Worm (Caenorhabditis elegans) whole organism, midembryonic: Measurements from ENCODE around the gene fat-7.
A peak's percentile ranks its signal among the peaks of the same experiment; 100 is the strongest.

Source experiments
- T22C8.4 ChIP-seq: fragments of 200-800 bp; sonication (Bioruptor generic); IDR thresholded peaks from 2 replicates; pipeline ENCODE4 v1.3.6; 2022; ENCODE audit warnings: missing genetic modification characterization, missing compliant biosample characterization
- cog-1 ChIP-seq: sonication (generic microtip); optimal IDR thresholded peaks from 2 replicates; lab custom pipeline; 2016; ENCODE audit warnings: missing genetic modification characterization, missing compliant biosample characterization
- flt-1 ChIP-seq: fragments of 200-800 bp; sonication (Bioruptor generic); IDR thresholded peaks from 2 replicates; pipeline ENCODE4 v1.3.6; 2022; ENCODE audit warnings: missing genetic modification characterization, missing compliant biosample characterization
- klf-2 ChIP-seq: fragments of 200-800 bp; sonication (Bioruptor generic); conservative IDR thresholded peaks from 2 replicates; pipeline ENCODE4 v1.3.6; 2022; ENCODE audit warnings: missing genetic modification reagents, missing genetic modification characterization, missing compliant biosample characterization
- med-1 ChIP-seq: sonication (generic microtip); optimal IDR thresholded peaks from 2 replicates; lab custom pipeline; 2017; ENCODE audit warnings: missing genetic modification characterization, mild to moderate bottlenecking, missing compliant biosample characterization, antibody characterized with exemption, missing genetic modification reagents; ENCODE audit not compliant: insufficient read depth
- ref-1 ChIP-seq: fragments of 200-800 bp; sonication (Bioruptor generic); conservative IDR thresholded peaks from 2 replicates; pipeline ENCODE4 v1.3.6; 2022; ENCODE audit warnings: missing genetic modification reagents, missing genetic modification characterization, missing compliant biosample characterization
- tab-1 ChIP-seq: fragments of 200-800 bp; sonication (Bioruptor generic); IDR thresholded peaks from 2 replicates; pipeline ENCODE4 v1.3.6; 2022; ENCODE audit warnings: missing genetic modification characterization, missing compliant biosample characterization
- ztf-23 ChIP-seq: fragments of 200-800 bp; sonication (Bioruptor generic); IDR thresholded peaks from 2 replicates; pipeline ENCODE4 v1.3.6; 2022; ENCODE audit warnings: missing genetic modification reagents, missing genetic modification characterization, missing compliant biosample characterization
- ztf-29 ChIP-seq: fragments of 200-800 bp; sonication (Bioruptor generic); IDR thresholded peaks from 2 replicates; pipeline ENCODE4 v1.3.6; 2022; ENCODE audit warnings: missing genetic modification reagents, missing genetic modification characterization, missing compliant biosample characterization

The fat-7 gene

ce11 chrV:7153046-7153445, at the start of gene fat-7:
Gene fat-7 (minus strand): TSS chrV:7153146.
- no peak for TF ChIP-seq flt-1 (GFP tag; lab: Robert Waterston, UW)
- TF ChIP-seq cog-1 (tag; lab: Kevin White, UChicago), result no peak
- no peak for TF ChIP-seq med-1 (GFP tag; lab: Kevin White, UChicago)
- no peak for TF ChIP-seq ztf-23 (GFP tag; lab: Robert Waterston, UW)
- TF ChIP-seq T22C8.4, result no peak
- TF ChIP-seq ref-1, result no peak
- no peak for TF ChIP-seq tab-1 (GFP tag; lab: Robert Waterston, UW)
- TF ChIP-seq ztf-29, result no peak
- TF ChIP-seq klf-2, result no peak

ce11 chrV:7201353-7201752, 48.4 kb upstream of the fat-7 start:
- TF ChIP-seq T22C8.4 (no peak), flt-1 (GFP tag; lab: Robert Waterston, UW) (no peak), cog-1 (tag; lab: Kevin White, UChicago) (no peak), klf-2 (no peak), ztf-23 (GFP tag; lab: Robert Waterston, UW) (no peak), tab-1 (GFP tag; lab: Robert Waterston, UW) (no peak), ref-1 (no peak), med-1 (GFP tag; lab: Kevin White, UChicago) (no peak), ztf-29 (no peak)

ce11 chrV:7199932-7200331, 47.0 kb upstream of the fat-7 start, which contains the start of gene F09G2.1:
Gene F09G2.1 (plus strand): TSS chrV:7200232.
- no peak for TF ChIP-seq ztf-29
- TF ChIP-seq tab-1 (GFP tag; lab: Robert Waterston, UW), result no peak
- TF ChIP-seq ref-1, result no peak
- TF ChIP-seq cog-1 (tag; lab: Kevin White, UChicago), result no peak
- TF ChIP-seq med-1 (GFP tag; lab: Kevin White, UChicago), result no peak
- no peak for TF ChIP-seq ztf-23 (GFP tag; lab: Robert Waterston, UW)
- TF ChIP-seq flt-1 (GFP tag; lab: Robert Waterston, UW), result no peak
- TF ChIP-seq klf-2, result no peak
- no peak for TF ChIP-seq T22C8.4

ce11 chrV:7199077-7199476, 46.1 kb upstream of the fat-7 start:
- TF ChIP-seq med-1 (GFP tag; lab: Kevin White, UChicago), result no peak
- no peak for TF ChIP-seq tab-1 (GFP tag; lab: Robert Waterston, UW)
- no peak for TF ChIP-seq cog-1 (tag; lab: Kevin White, UChicago)
- no peak for TF ChIP-seq ztf-23 (GFP tag; lab: Robert Waterston, UW)
- no peak for TF ChIP-seq ref-1
- TF ChIP-seq T22C8.4, result no peak
- no peak for TF ChIP-seq ztf-29
- TF ChIP-seq flt-1 (GFP tag; lab: Robert Waterston, UW), result no peak
- no peak for TF ChIP-seq klf-2

DNA sequence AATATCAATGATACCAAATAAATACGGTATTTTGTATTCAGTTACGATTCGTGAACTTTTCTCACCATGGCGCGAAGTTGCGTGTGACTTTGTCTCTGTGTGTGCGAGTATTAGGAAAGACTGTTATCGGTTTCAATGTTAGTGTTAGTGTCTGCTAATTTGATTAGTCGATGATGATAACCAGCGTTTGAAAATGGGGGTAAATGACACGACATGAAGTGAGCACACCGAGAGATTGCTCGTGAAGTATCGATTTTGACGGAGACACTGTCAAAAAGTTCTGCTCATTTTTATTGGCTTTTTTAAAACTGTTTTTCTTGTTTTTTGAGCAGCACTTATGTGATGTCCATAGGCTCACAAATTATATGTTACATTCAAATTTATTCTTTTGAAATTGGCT, 45.5 kb upstream of the fat-7 start:
- no peak for TF ChIP-seq ztf-29
- TF ChIP-seq T22C8.4, result no peak
- no peak for TF ChIP-seq tab-1 (GFP tag; lab: Robert Waterston, UW)
- TF ChIP-seq cog-1 (tag; lab: Kevin White, UChicago), result no peak
- no peak for TF ChIP-seq flt-1 (GFP tag; lab: Robert Waterston, UW)
- TF ChIP-seq med-1 (GFP tag; lab: Kevin White, UChicago), result no peak
- no peak for TF ChIP-seq ztf-23 (GFP tag; lab: Robert Waterston, UW)
- TF ChIP-seq klf-2, result no peak
- no peak for TF ChIP-seq ref-1

ce11 chrV:7197036-7197435, 44.1 kb upstream of the fat-7 start:
- TF ChIP-seq ref-1, result no peak
- TF ChIP-seq T22C8.4, result no peak
- no peak for TF ChIP-seq ztf-29
- no peak for TF ChIP-seq tab-1 (GFP tag; lab: Robert Waterston, UW)
- no peak for TF ChIP-seq cog-1 (tag; lab: Kevin White, UChicago)
- no peak for TF ChIP-seq klf-2

DNA sequence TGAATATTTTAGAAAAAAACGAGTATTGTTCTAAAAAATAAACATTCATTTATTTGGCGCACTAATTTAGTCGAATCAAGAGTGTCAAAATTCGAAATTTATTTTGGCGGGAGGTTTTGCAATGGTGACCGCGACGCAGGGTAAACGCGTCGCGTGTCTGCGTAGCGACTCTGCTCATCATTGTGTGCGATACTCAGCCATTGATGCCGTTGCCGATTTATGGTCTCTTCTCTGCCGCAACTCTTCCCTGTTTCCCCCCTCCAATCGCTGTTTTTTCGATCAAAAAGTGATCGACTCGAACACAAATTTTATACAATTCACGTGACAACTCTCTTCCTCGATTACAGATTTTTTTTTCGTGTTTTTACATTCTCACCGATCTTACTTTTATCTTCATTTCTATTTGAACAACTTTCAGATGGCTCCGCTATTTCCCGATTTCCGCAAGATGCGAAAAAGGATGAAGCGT, 43.6 kb upstream of the fat-7 start, which contains the start of gene F09G2.2:
Gene F09G2.2 (plus strand): TSS at position 419 of the 469 bp plus-strand sequence.
- TF ChIP-seq cog-1 (tag; lab: Kevin White, UChicago), result peak; percentile 43
- TF ChIP-seq T22C8.4, result no peak
- peak; percentile 72 for TF ChIP-seq flt-1 (GFP tag; lab: Robert Waterston, UW)

DNA sequence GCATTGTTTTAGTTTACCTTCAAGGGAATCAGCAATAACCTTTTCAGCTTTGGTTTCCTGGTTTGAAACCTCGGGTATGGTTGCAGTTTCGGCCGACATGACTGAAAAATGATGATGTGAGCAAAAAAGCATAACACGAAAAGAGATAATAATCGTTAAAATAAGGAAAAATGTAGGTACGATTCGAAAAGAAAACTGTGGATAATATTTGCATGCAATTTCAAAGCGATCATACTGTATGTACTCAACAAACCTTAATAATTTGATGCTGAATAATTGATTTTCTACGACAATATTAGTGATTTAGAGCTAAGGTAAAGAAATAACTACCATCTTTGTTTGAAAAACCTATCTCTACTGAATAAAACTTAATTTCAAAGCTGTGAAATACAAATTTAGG, 43.1 kb upstream of the fat-7 start, which contains the start of gene attf-2:
Gene attf-2 (minus strand): TSS at position 101 of the 400 bp plus-strand sequence.
- TF ChIP-seq ztf-29, result no peak
- no peak for TF ChIP-seq tab-1 (GFP tag; lab: Robert Waterston, UW)
- no peak for TF ChIP-seq klf-2
- TF ChIP-seq cog-1 (tag; lab: Kevin White, UChicago), result no peak
- TF ChIP-seq T22C8.4, result no peak
- no peak for TF ChIP-seq flt-1 (GFP tag; lab: Robert Waterston, UW)

ce11 chrV:7194818-7195217, 41.9 kb upstream of the fat-7 start:
- no peak for TF ChIP-seq klf-2
- TF ChIP-seq ztf-29, result no peak
- TF ChIP-seq T22C8.4, result no peak
- no peak for TF ChIP-seq cog-1 (tag; lab: Kevin White, UChicago)
- no peak for TF ChIP-seq flt-1 (GFP tag; lab: Robert Waterston, UW)

DNA sequence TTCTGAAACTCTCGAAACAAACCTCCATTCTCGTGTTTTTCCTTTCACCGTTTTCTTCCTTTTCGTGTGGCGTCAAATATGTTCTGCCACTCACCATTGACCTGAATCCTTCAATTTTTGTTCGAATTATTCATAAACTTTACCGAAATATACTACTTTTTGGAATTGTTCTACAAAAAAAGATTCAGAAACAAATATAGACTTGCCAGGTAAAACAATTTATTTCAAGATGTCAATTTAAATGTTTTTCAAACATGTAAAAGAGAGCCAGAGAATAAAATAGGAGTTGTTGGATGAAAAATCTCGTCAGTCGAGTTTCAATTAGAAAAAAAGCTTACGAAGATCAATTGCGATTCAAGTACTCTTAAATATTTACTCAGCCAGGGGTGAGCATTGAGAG, 40.6 kb upstream of the fat-7 start, which contains the start of gene F09G2.8:
Gene F09G2.8 (minus strand): TSS at position 101 of the 400 bp plus-strand sequence.
- no peak for TF ChIP-seq flt-1 (GFP tag; lab: Robert Waterston, UW)
- no peak for TF ChIP-seq cog-1 (tag; lab: Kevin White, UChicago)
- no peak for TF ChIP-seq tab-1 (GFP tag; lab: Robert Waterston, UW)
- no peak for TF ChIP-seq med-1 (GFP tag; lab: Kevin White, UChicago)
- no peak for TF ChIP-seq klf-2
- TF ChIP-seq ref-1, result no peak
- no peak for TF ChIP-seq ztf-29
- no peak for TF ChIP-seq T22C8.4
- TF ChIP-seq ztf-23 (GFP tag; lab: Robert Waterston, UW), result no peak

- TF ChIP-seq klf-2 (no peak), flt-1 (GFP tag; lab: Robert Waterston, UW) (no peak), T22C8.4 (no peak), tab-1 (GFP tag; lab: Robert Waterston, UW) (no peak), ztf-23 (GFP tag; lab: Robert Waterston, UW) (no peak), cog-1 (tag; lab: Kevin White, UChicago) (no peak), med-1 (GFP tag; lab: Kevin White, UChicago) (no peak), ztf-29 (no peak), ref-1 (no peak)
These were observed 34.3 kb upstream of the fat-7 start for ce11 chrV:7187295-7187694.
